Worm (Caenorhabditis elegans) whole organism, midembryonic: ENCODE data around the gene ZK353.2.

Experiments used
- T22C8.4 ChIP-seq: fragments of 200-800 bp; sonication (Bioruptor generic); IDR thresholded peaks from 2 replicates; pipeline ENCODE4 v1.3.6; 2022; ENCODE audit warnings: missing genetic modification characterization, missing compliant biosample characterization
- cog-1 ChIP-seq: sonication (generic microtip); optimal IDR thresholded peaks from 2 replicates; lab custom pipeline; 2016; ENCODE audit warnings: missing genetic modification characterization, missing compliant biosample characterization
- flt-1 ChIP-seq: fragments of 200-800 bp; sonication (Bioruptor generic); IDR thresholded peaks from 2 replicates; pipeline ENCODE4 v1.3.6; 2022; ENCODE audit warnings: missing genetic modification characterization, missing compliant biosample characterization
- klf-2 ChIP-seq: fragments of 200-800 bp; sonication (Bioruptor generic); conservative IDR thresholded peaks from 2 replicates; pipeline ENCODE4 v1.3.6; 2022; ENCODE audit warnings: missing genetic modification reagents, missing genetic modification characterization, missing compliant biosample characterization
- med-1 ChIP-seq: sonication (generic microtip); optimal IDR thresholded peaks from 2 replicates; lab custom pipeline; 2017; ENCODE audit warnings: missing genetic modification characterization, mild to moderate bottlenecking, missing compliant biosample characterization, antibody characterized with exemption, missing genetic modification reagents; ENCODE audit not compliant: insufficient read depth
- ref-1 ChIP-seq: fragments of 200-800 bp; sonication (Bioruptor generic); conservative IDR thresholded peaks from 2 replicates; pipeline ENCODE4 v1.3.6; 2022; ENCODE audit warnings: missing genetic modification reagents, missing genetic modification characterization, missing compliant biosample characterization
- tab-1 ChIP-seq: fragments of 200-800 bp; sonication (Bioruptor generic); IDR thresholded peaks from 2 replicates; pipeline ENCODE4 v1.3.6; 2022; ENCODE audit warnings: missing genetic modification characterization, missing compliant biosample characterization
- ztf-23 ChIP-seq: fragments of 200-800 bp; sonication (Bioruptor generic); IDR thresholded peaks from 2 replicates; pipeline ENCODE4 v1.3.6; 2022; ENCODE audit warnings: missing genetic modification reagents, missing genetic modification characterization, missing compliant biosample characterization
- ztf-29 ChIP-seq: fragments of 200-800 bp; sonication (Bioruptor generic); IDR thresholded peaks from 2 replicates; pipeline ENCODE4 v1.3.6; 2022; ENCODE audit warnings: missing genetic modification reagents, missing genetic modification characterization, missing compliant biosample characterization

Gene ZK353.2

ce11 chrIII:8370846-8371257 is 27.7 kb upstream of the ZK353.2 start:
- TF ChIP-seq klf-2 (GFP tag; lab: Robert Waterston, UW) = no peak
- no peak for TF ChIP-seq T22C8.4 (GFP tag; lab: Robert Waterston, UW)
- TF ChIP-seq med-1 (GFP tag; lab: Kevin White, UChicago) = no peak
- TF ChIP-seq flt-1 (GFP tag; lab: Robert Waterston, UW) = no peak
- no peak for TF ChIP-seq tab-1 (GFP tag; lab: Robert Waterston, UW)
- TF ChIP-seq cog-1 (tag; lab: Kevin White, UChicago) = no peak
- TF ChIP-seq ztf-23 = no peak

ce11 chrIII:8371595-8372305 is 26.8 kb upstream of the ZK353.2 start, which contains the start of gene lmbr-1:
TSS of gene lmbr-1 (plus strand) at chrIII:8372255.
- TF ChIP-seq T22C8.4 (GFP tag; lab: Robert Waterston, UW) (no peak), med-1 (GFP tag; lab: Kevin White, UChicago) (no peak), ztf-23 (no peak), klf-2 (GFP tag; lab: Robert Waterston, UW) (no peak)

- TF ChIP-seq klf-2 (GFP tag; lab: Robert Waterston, UW) (no peak), tab-1 (GFP tag; lab: Robert Waterston, UW) (no peak), T22C8.4 (GFP tag; lab: Robert Waterston, UW) (no peak), med-1 (GFP tag; lab: Kevin White, UChicago) (no peak), flt-1 (GFP tag; lab: Robert Waterston, UW) (no peak), ref-1 (GFP tag; lab: Robert Waterston, UW) (no peak), ztf-23 (no peak), cog-1 (tag; lab: Kevin White, UChicago) (no peak), ztf-29 (GFP tag; lab: Robert Waterston, UW) (no peak)
Observed at ce11 chrIII:8375000-8375399, 23.5 kb upstream of the ZK353.2 start, which contains the start of gene met-2. TSS of gene met-2 (plus strand) at chrIII:8375300.

ce11 chrIII:8380645-8381044 is 17.9 kb upstream of the ZK353.2 start, which contains the start of gene R05D3.12:
TSS of gene R05D3.12 (plus strand) at chrIII:8380945.
- TF ChIP-seq ref-1 (GFP tag; lab: Robert Waterston, UW) = no peak
- TF ChIP-seq ztf-29 (GFP tag; lab: Robert Waterston, UW) = no peak
- no peak for TF ChIP-seq T22C8.4 (GFP tag; lab: Robert Waterston, UW)
- TF ChIP-seq klf-2 (GFP tag; lab: Robert Waterston, UW) = no peak
- no peak for TF ChIP-seq ztf-23
- TF ChIP-seq med-1 (GFP tag; lab: Kevin White, UChicago) = no peak
- no peak for TF ChIP-seq flt-1 (GFP tag; lab: Robert Waterston, UW)
- no peak for TF ChIP-seq tab-1 (GFP tag; lab: Robert Waterston, UW)
- TF ChIP-seq cog-1 (tag; lab: Kevin White, UChicago) = no peak

- no peak for TF ChIP-seq tab-1 (GFP tag; lab: Robert Waterston, UW)
- TF ChIP-seq ref-1 (GFP tag; lab: Robert Waterston, UW) = no peak
- TF ChIP-seq ztf-29 (GFP tag; lab: Robert Waterston, UW) = no peak
- no peak for TF ChIP-seq T22C8.4 (GFP tag; lab: Robert Waterston, UW)
- TF ChIP-seq cog-1 (tag; lab: Kevin White, UChicago) = no peak
- no peak for TF ChIP-seq flt-1 (GFP tag; lab: Robert Waterston, UW)
- TF ChIP-seq med-1 (GFP tag; lab: Kevin White, UChicago) = no peak
- no peak for TF ChIP-seq klf-2 (GFP tag; lab: Robert Waterston, UW)
Observed at ce11 chrIII:8389539-8389938, 9.0 kb upstream of the ZK353.2 start, which contains the start of gene ZK353.4. TSS of gene ZK353.4 (minus strand) at chrIII:8389639.

- no peak for TF ChIP-seq cog-1 (tag; lab: Kevin White, UChicago)
Observed at ce11 chrIII:8392307-8392706, 6.2 kb upstream of the ZK353.2 start.

ce11 chrIII:8394374-8395302 is 3.9 kb upstream of the ZK353.2 start, which contains the start of gene ZK353.10:
TSS of gene ZK353.10 (minus strand) at chrIII:8394424.
- TF ChIP-seq tab-1 (GFP tag; lab: Robert Waterston, UW) = no peak
- TF ChIP-seq klf-2 (GFP tag; lab: Robert Waterston, UW) = no peak
- TF ChIP-seq med-1 (GFP tag; lab: Kevin White, UChicago) = no peak
- no peak for TF ChIP-seq ztf-23
- TF ChIP-seq T22C8.4 (GFP tag; lab: Robert Waterston, UW) = no peak
- TF ChIP-seq ref-1 (GFP tag; lab: Robert Waterston, UW) = no peak
- TF ChIP-seq ztf-29 (GFP tag; lab: Robert Waterston, UW) = no peak
- no peak for TF ChIP-seq cog-1 (tag; lab: Kevin White, UChicago)
- no peak for TF ChIP-seq flt-1 (GFP tag; lab: Robert Waterston, UW)

ce11 chrIII:8395685-8396084 is 2.8 kb upstream of the ZK353.2 start, which contains the start of gene ZK353.3:
TSS of gene ZK353.3 (plus strand) at chrIII:8395985.
- no peak for TF ChIP-seq cog-1 (tag; lab: Kevin White, UChicago)
- no peak for TF ChIP-seq med-1 (GFP tag; lab: Kevin White, UChicago)
- no peak for TF ChIP-seq klf-2 (GFP tag; lab: Robert Waterston, UW)
- TF ChIP-seq ztf-29 (GFP tag; lab: Robert Waterston, UW) = no peak
- TF ChIP-seq T22C8.4 (GFP tag; lab: Robert Waterston, UW) = no peak
- no peak for TF ChIP-seq ref-1 (GFP tag; lab: Robert Waterston, UW)
- no peak for TF ChIP-seq ztf-23
- no peak for TF ChIP-seq tab-1 (GFP tag; lab: Robert Waterston, UW)
- TF ChIP-seq flt-1 (GFP tag; lab: Robert Waterston, UW) = no peak
